Worm (Caenorhabditis elegans) whole organism, mixed stage, embryonic: ENCODE data around the gene algn-12.

Experiments used
- M03D4.4 ChIP-seq: sonication (generic microtip); optimal IDR thresholded peaks from 2 replicates; lab custom pipeline; 2017; ENCODE audit warnings: mild to moderate bottlenecking, missing genetic modification characterization, missing compliant biosample characterization
- ces-1 ChIP-seq: fragments of 150-350 bp; optimal IDR thresholded peaks from 2 replicates; lab custom pipeline; 2014; ENCODE audit warnings: missing biosample characterization, missing genetic modification reagents, missing genetic modification characterization
- elt-3 ChIP-seq: fragments of 150-350 bp; optimal IDR thresholded peaks from 2 replicates; lab custom pipeline; 2014; ENCODE audit warnings: missing biosample characterization, missing genetic modification characterization
- lsy-2 ChIP-seq: fragments of 150-350 bp; optimal IDR thresholded peaks from 2 replicates; lab custom pipeline; 2014; ENCODE audit warnings: missing biosample characterization, missing genetic modification characterization
- mep-1 ChIP-seq: fragments of 150-350 bp; optimal IDR thresholded peaks from 2 replicates; lab custom pipeline; 2017; ENCODE audit warnings: missing biosample characterization, missing genetic modification reagents, missing genetic modification characterization, inconsistent platforms
- nhr-12 ChIP-seq: fragments of 150-350 bp; optimal IDR thresholded peaks from 2 replicates; lab custom pipeline; 2014; ENCODE audit warnings: missing biosample characterization, missing genetic modification characterization
- nhr-237 ChIP-seq: fragments of 150-350 bp; optimal IDR thresholded peaks from 2 replicates; lab custom pipeline; 2014; ENCODE audit warnings: missing biosample characterization, missing genetic modification characterization
- nhr-28 ChIP-seq: fragments of 150-350 bp; optimal IDR thresholded peaks from 2 replicates; lab custom pipeline; 2014; ENCODE audit warnings: missing biosample characterization, missing genetic modification characterization
- pha-4 ChIP-seq: fragments of 150-350 bp; optimal IDR thresholded peaks from 2 replicates; lab custom pipeline; 2018; ENCODE audit warnings: missing biosample characterization, missing genetic modification reagents, missing genetic modification characterization
- snpc-4 ChIP-seq: fragments of 150-350 bp; optimal IDR thresholded peaks from 2 replicates; lab custom pipeline; 2014; ENCODE audit warnings: missing biosample characterization, missing genetic modification characterization
- unc-62 ChIP-seq: fragments of 150-350 bp; optimal IDR thresholded peaks from 2 replicates; lab custom pipeline; 2014; ENCODE audit warnings: missing biosample characterization, missing genetic modification reagents, missing genetic modification characterization
- ztf-11 ChIP-seq: fragments of 150-350 bp; optimal IDR thresholded peaks from 2 replicates; lab custom pipeline; 2014; ENCODE audit warnings: missing biosample characterization, missing genetic modification characterization

DNA sequence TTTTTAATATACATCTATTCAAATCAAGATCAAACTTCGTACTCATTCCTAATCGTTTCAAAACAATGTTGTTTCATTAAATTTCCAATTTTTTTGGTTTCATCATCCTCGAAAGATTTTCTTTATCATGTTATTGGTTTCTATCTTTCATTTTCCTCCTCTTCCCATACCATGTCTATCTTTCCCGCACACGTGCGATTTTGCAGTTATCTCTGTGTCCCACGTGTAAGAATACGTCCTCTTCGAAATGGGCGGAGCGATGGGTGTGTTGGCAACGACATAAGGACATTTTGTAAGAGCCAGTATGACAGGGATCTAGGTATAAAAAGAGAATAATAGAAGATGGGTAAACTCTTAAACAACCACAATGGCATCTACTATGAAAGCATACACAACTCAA, 8.6 kb upstream of the algn-12 start, which contains the start of gene F43H9.4:
- no peak for TF ChIP-seq nhr-12
- TF ChIP-seq pha-4 (tag; lab: Kevin White, UChicago): no peak
- TF ChIP-seq ztf-11 (tag; lab: Kevin White, UChicago): no peak
- TF ChIP-seq M03D4.4 (tag; lab: Kevin White, UChicago): no peak
- TF ChIP-seq lsy-2 (tag; lab: Kevin White, UChicago): no peak
- TF ChIP-seq nhr-28 (tag; lab: Kevin White, UChicago): no peak
- no peak for TF ChIP-seq snpc-4 (tag; lab: Kevin White, UChicago)
- TF ChIP-seq nhr-237: no peak
- no peak for TF ChIP-seq elt-3 (tag; lab: Kevin White, UChicago)
- no peak for TF ChIP-seq mep-1 (tag; lab: Kevin White, UChicago)
- no peak for TF ChIP-seq unc-62 (GFP tag; lab: Kevin White, UChicago)
- TF ChIP-seq ces-1: no peak
